Fruit fly (Drosophila melanogaster) whole organism, prepupa: Measurements from ENCODE around the gene Sfp24C1.

ENCODE experiments used
- Blimp-1 ChIP-seq: fragments of 200-800 bp; sonication (Bioruptor generic); optimal IDR thresholded peaks from 3 replicates; lab custom pipeline; 2017; ENCODE audit warnings: missing biosample characterization, missing genetic modification characterization, mild to moderate bottlenecking, moderate library complexity, missing genetic modification reagents
- CG10631 ChIP-seq: fragments of 200-800 bp; sonication (Bioruptor generic); optimal IDR thresholded peaks from 2 replicates; lab custom pipeline; 2016; ENCODE audit warnings: missing biosample characterization, missing genetic modification characterization
- CG10669 ChIP-seq: fragments of 200-800 bp; sonication (Bioruptor generic); optimal IDR thresholded peaks from 3 replicates; lab custom pipeline; 2018; ENCODE audit warnings: missing biosample characterization, mild to moderate bottlenecking, missing genetic modification characterization, moderate library complexity
- CG11294 ChIP-seq: fragments of 200-800 bp; sonication (Bioruptor generic); IDR thresholded peaks from 2 replicates; pipeline ENCODE4 v1.3.6; 2022; ENCODE audit warnings: missing biosample characterization, missing genetic modification characterization
- CG11762 ChIP-seq: fragments of 200-800 bp; sonication (Bioruptor generic); optimal IDR thresholded peaks from 3 replicates; lab custom pipeline; 2016; ENCODE audit warnings: missing biosample characterization, missing genetic modification characterization; ENCODE audit not compliant: insufficient read depth
- CG15336 ChIP-seq: fragments of 200-800 bp; sonication (Bioruptor generic); IDR thresholded peaks from 2 replicates; pipeline ENCODE4 v1.3.6; 2022; ENCODE audit warnings: missing biosample characterization, missing genetic modification characterization
- CG16779 ChIP-seq: fragments of 200-800 bp; sonication (Bioruptor generic); optimal IDR thresholded peaks from 3 replicates; lab custom pipeline; 2017; ENCODE audit warnings: missing biosample characterization, mild to moderate bottlenecking, missing genetic modification characterization
- CG3032 ChIP-seq: fragments of 200-800 bp; optimal IDR thresholded peaks from 2 replicates; lab custom pipeline; 2019; ENCODE audit warnings: missing biosample characterization, mild to moderate bottlenecking, missing genetic modification characterization, moderate library complexity
- CG31627 ChIP-seq: fragments of 200-800 bp; sonication (Bioruptor generic); optimal IDR thresholded peaks from 3 replicates; lab custom pipeline; 2016; ENCODE audit warnings: missing biosample characterization, missing genetic modification characterization
- CG32006 ChIP-seq: fragments of 200-800 bp; sonication (Bioruptor generic); optimal IDR thresholded peaks from 3 replicates; lab custom pipeline; 2017; ENCODE audit warnings: missing biosample characterization, mild to moderate bottlenecking, missing genetic modification characterization
- CG34406 ChIP-seq: fragments of 200-800 bp; sonication (Bioruptor generic); optimal IDR thresholded peaks from 3 replicates; lab custom pipeline; 2016; ENCODE audit warnings: missing biosample characterization, missing genetic modification characterization
- CG4318 ChIP-seq: fragments of 200-800 bp; sonication (Bioruptor generic); optimal IDR thresholded peaks from 3 replicates; lab custom pipeline; 2017; ENCODE audit warnings: missing biosample characterization, mild to moderate bottlenecking, missing genetic modification characterization
- CG6276 ChIP-seq: fragments of 200-800 bp; sonication (Bioruptor generic); optimal IDR thresholded peaks from 2 replicates; lab custom pipeline; 2017; ENCODE audit warnings: missing biosample characterization, mild to moderate bottlenecking, missing genetic modification characterization
- CG6792 ChIP-seq: fragments of 200-800 bp; sonication (Bioruptor generic); optimal IDR thresholded peaks from 3 replicates; lab custom pipeline; 2016; ENCODE audit warnings: missing biosample characterization, missing genetic modification characterization
- CG6854 ChIP-seq: fragments of 200-800 bp; sonication (Bioruptor generic); optimal IDR thresholded peaks from 2 replicates; lab custom pipeline; 2017; ENCODE audit warnings: missing biosample characterization, mild to moderate bottlenecking, missing genetic modification characterization
- CG7368 ChIP-seq: fragments of 200-800 bp; sonication (Bioruptor generic); optimal IDR thresholded peaks from 3 replicates; lab custom pipeline; 2016; ENCODE audit warnings: missing biosample characterization, missing genetic modification characterization
- CG8119 ChIP-seq: fragments of 200-800 bp; sonication (Bioruptor generic); IDR thresholded peaks from 3 replicates; pipeline ENCODE4 v1.3.6; 2022; ENCODE audit warnings: missing biosample characterization, missing genetic modification characterization
- CG8632 ChIP-seq: fragments of 200-800 bp; sonication (Bioruptor generic); optimal IDR thresholded peaks from 3 replicates; lab custom pipeline; 2016; ENCODE audit warnings: missing biosample characterization, missing genetic modification characterization
- CG9139 ChIP-seq: fragments of 200-800 bp; sonication (Bioruptor generic); optimal IDR thresholded peaks from 3 replicates; lab custom pipeline; 2017; ENCODE audit warnings: missing biosample characterization, mild to moderate bottlenecking, missing genetic modification characterization
- Eip75B ChIP-seq: fragments of 200-800 bp; sonication (Bioruptor generic); optimal IDR thresholded peaks from 3 replicates; lab custom pipeline; 2016; ENCODE audit warnings: missing biosample characterization, missing genetic modification characterization
- Eip78C ChIP-seq: fragments of 200-800 bp; sonication (Bioruptor generic); peaks from one replicate; lab custom pipeline; 2016; ENCODE audit warnings: missing biosample characterization, missing genetic modification characterization
- Eip93F ChIP-seq: fragments of 200-800 bp; sonication (Bioruptor generic); optimal IDR thresholded peaks from 2 replicates; lab custom pipeline; 2016; ENCODE audit warnings: missing biosample characterization, mild to moderate bottlenecking, missing genetic modification characterization
- Ets21C ChIP-seq: fragments of 200-800 bp; sonication (Bioruptor generic); optimal IDR thresholded peaks from 3 replicates; lab custom pipeline; 2016; ENCODE audit warnings: missing biosample characterization, missing genetic modification characterization
- Ets96B ChIP-seq: fragments of 200-800 bp; optimal IDR thresholded peaks from 2 replicates; lab custom pipeline; 2019; ENCODE audit warnings: missing biosample characterization, mild to moderate bottlenecking, missing genetic modification characterization, moderate library complexity
- Gug ChIP-seq: fragments of 200-800 bp; sonication (Bioruptor generic); IDR thresholded peaks from 2 replicates; pipeline ENCODE4 v1.3.6; 2022; ENCODE audit warnings: missing biosample characterization, missing genetic modification characterization
- Hr39 ChIP-seq: fragments of 200-800 bp; sonication (Bioruptor generic); optimal IDR thresholded peaks from 2 replicates; lab custom pipeline; 2016; ENCODE audit warnings: missing biosample characterization, missing genetic modification characterization
- Lpt ChIP-seq: fragments of 200-800 bp; sonication (Bioruptor generic); optimal IDR thresholded peaks from 3 replicates; lab custom pipeline; 2016; ENCODE audit warnings: missing biosample characterization, missing genetic modification characterization
- Met ChIP-seq: fragments of 200-800 bp; sonication (Bioruptor generic); optimal IDR thresholded peaks from 3 replicates; lab custom pipeline; 2016; ENCODE audit warnings: missing biosample characterization, missing genetic modification characterization
- OdsH ChIP-seq: fragments of 200-800 bp; sonication (Bioruptor generic); optimal IDR thresholded peaks from 3 replicates; lab custom pipeline; 2016; ENCODE audit warnings: missing biosample characterization, missing genetic modification characterization
- Smox ChIP-seq: fragments of 200-800 bp; sonication (Bioruptor generic); optimal IDR thresholded peaks from 3 replicates; lab custom pipeline; 2016; ENCODE audit warnings: missing biosample characterization, missing genetic modification characterization
- Sox102F ChIP-seq: fragments of 200-800 bp; sonication (Bioruptor generic); optimal IDR thresholded peaks from 2 replicates; lab custom pipeline; 2016; ENCODE audit warnings: missing biosample characterization, mild to moderate bottlenecking, missing genetic modification characterization
- Sox14 ChIP-seq: fragments of 200-800 bp; sonication (Bioruptor generic); optimal IDR thresholded peaks from 3 replicates; lab custom pipeline; 2016; ENCODE audit warnings: missing biosample characterization, missing genetic modification characterization
- Sox15 ChIP-seq: fragments of 200-800 bp; sonication (Bioruptor generic); optimal IDR thresholded peaks from 3 replicates; lab custom pipeline; 2016; ENCODE audit warnings: missing biosample characterization, missing genetic modification characterization
- achi ChIP-seq: fragments of 200-800 bp; sonication (Bioruptor generic); optimal IDR thresholded peaks from 3 replicates; lab custom pipeline; 2016; ENCODE audit warnings: missing biosample characterization, missing genetic modification characterization
- acj6 ChIP-seq: fragments of 200-800 bp; sonication (Bioruptor generic); optimal IDR thresholded peaks from 3 replicates; lab custom pipeline; 2016; ENCODE audit warnings: missing biosample characterization, missing genetic modification characterization
- cyc ChIP-seq: fragments of 200-800 bp; sonication (Bioruptor generic); optimal IDR thresholded peaks from 3 replicates; lab custom pipeline; 2016; ENCODE audit warnings: missing biosample characterization, missing genetic modification characterization
- dac ChIP-seq: fragments of 200-800 bp; sonication (Bioruptor generic); optimal IDR thresholded peaks from 2 replicates; lab custom pipeline; 2017; ENCODE audit warnings: missing biosample characterization, mild to moderate bottlenecking, missing genetic modification characterization
- dsx ChIP-seq: fragments of 200-800 bp; optimal IDR thresholded peaks from 3 replicates; lab custom pipeline; 2019; ENCODE audit warnings: missing biosample characterization, mild to moderate bottlenecking, missing genetic modification characterization, moderate library complexity; ENCODE audit not compliant: poor library complexity, severe bottlenecking
- eg ChIP-seq: fragments of 200-800 bp; sonication (Bioruptor generic); IDR thresholded peaks from 3 replicates; pipeline ENCODE4 v1.3.6; 2022; ENCODE audit warnings: missing biosample characterization, missing genetic modification characterization
- esn ChIP-seq: fragments of 200-800 bp; sonication (Bioruptor generic); optimal IDR thresholded peaks from 2 replicates; lab custom pipeline; 2016; ENCODE audit warnings: missing biosample characterization, mild to moderate bottlenecking, missing genetic modification characterization, moderate library complexity
- fd59A ChIP-seq: fragments of 200-800 bp; sonication (Bioruptor generic); optimal IDR thresholded peaks from 2 replicates; lab custom pipeline; 2017; ENCODE audit warnings: missing biosample characterization, mild to moderate bottlenecking, missing genetic modification characterization, missing genetic modification reagents
- fd85E ChIP-seq: fragments of 200-800 bp; sonication (Bioruptor generic); optimal IDR thresholded peaks from 3 replicates; lab custom pipeline; 2016; ENCODE audit warnings: missing biosample characterization, missing genetic modification characterization
- fkh ChIP-seq: fragments of 200-800 bp; sonication (Bioruptor generic); optimal IDR thresholded peaks from 3 replicates; lab custom pipeline; 2017; ENCODE audit warnings: missing biosample characterization, mild to moderate bottlenecking, missing genetic modification characterization, moderate library complexity
- lz ChIP-seq: fragments of 200-800 bp; sonication (Bioruptor generic); optimal IDR thresholded peaks from 3 replicates; lab custom pipeline; 2016; ENCODE audit warnings: missing biosample characterization, missing genetic modification characterization
- net ChIP-seq: fragments of 200-800 bp; sonication (Bioruptor generic); optimal IDR thresholded peaks from 3 replicates; lab custom pipeline; 2016; ENCODE audit warnings: missing biosample characterization, missing genetic modification characterization
- pdm3 ChIP-seq: fragments of 200-800 bp; sonication (Bioruptor generic); optimal IDR thresholded peaks from 3 replicates; lab custom pipeline; 2016; ENCODE audit warnings: missing biosample characterization, missing genetic modification characterization
- salr ChIP-seq, 2 experiments: fragments of 200-800 bp; sonication (Bioruptor generic); optimal IDR thresholded peaks; 3 replicates each; lab custom pipeline; 2016 to 2018; ENCODE audit warnings: missing biosample characterization in 2 of 2, missing genetic modification characterization in 2 of 2, mild to moderate bottlenecking in 1 of 2
- spab ChIP-seq: fragments of 200-800 bp; sonication (Bioruptor generic); optimal IDR thresholded peaks from 2 replicates; lab custom pipeline; 2017; ENCODE audit warnings: missing biosample characterization, mild to moderate bottlenecking, missing genetic modification characterization, missing genetic modification reagents
- ss ChIP-seq, 2 experiments: fragments of 200-800 bp; sonication (Bioruptor generic); optimal IDR thresholded peaks; 2 replicates in 1 of 2; 3 replicates in 1 of 2; lab custom pipeline; 2017 to 2018; ENCODE audit warnings: mild to moderate bottlenecking in 2 of 2, missing biosample characterization in 2 of 2, missing genetic modification characterization in 2 of 2, moderate library complexity in 1 of 2
- svp ChIP-seq: fragments of 200-800 bp; sonication (Bioruptor generic); peaks from one replicate; lab custom pipeline; 2016; ENCODE audit warnings: missing biosample characterization, missing genetic modification characterization
- topi ChIP-seq: fragments of 200-800 bp; sonication (Bioruptor generic); optimal IDR thresholded peaks from 3 replicates; lab custom pipeline; 2016; ENCODE audit warnings: missing biosample characterization, missing genetic modification characterization
- vri ChIP-seq: fragments of 200-800 bp; sonication (Bioruptor generic); optimal IDR thresholded peaks from 3 replicates; lab custom pipeline; 2016; ENCODE audit warnings: missing biosample characterization, mild to moderate bottlenecking, missing genetic modification characterization

The Sfp24C1 gene

dm6 chr2L:3703260-3703659 lies 2.8 kb downstream of the Sfp24C1 start, which contains the start of gene CG2816:
TSS of gene CG2816 (plus strand) at chr2L:3703659.
- peak; percentile 84 for TF ChIP-seq Ets21C
- TF ChIP-seq dsx: no peak
- TF ChIP-seq CG10631 (GFP tag; lab: Kevin White, UChicago): peak; percentile 76
- TF ChIP-seq cyc (GFP tag; lab: Kevin White, UChicago): peak; percentile 84
- TF ChIP-seq Sox14 (GFP tag; lab: Kevin White, UChicago): peak; percentile 88
- TF ChIP-seq fd59A (GFP tag; lab: Kevin White, UChicago): peak; percentile 40
- peak; percentile 76 for TF ChIP-seq topi
- TF ChIP-seq CG6854: no peak
- peak; percentile 83 for TF ChIP-seq Sox102F (GFP tag; lab: Kevin White, UChicago)
- peak; percentile 77 for TF ChIP-seq achi (GFP tag; lab: Kevin White, UChicago)
- peak; percentile 86 for TF ChIP-seq Met (GFP tag; lab: Kevin White, UChicago)
- TF ChIP-seq dac: peak; percentile 68
- peak; percentile 86 for TF ChIP-seq CG32006 (GFP tag; lab: Kevin White, UChicago)
- TF ChIP-seq lz (GFP tag; lab: Kevin White, UChicago): peak; percentile 88
- peak; percentile 21 for TF ChIP-seq spab (GFP tag; lab: Kevin White, UChicago)
- TF ChIP-seq Smox (GFP tag; lab: Kevin White, UChicago): peak; percentile 82
- no peak for TF ChIP-seq Eip93F
- peak; percentile 85 for TF ChIP-seq svp
- TF ChIP-seq esn (GFP tag; lab: Kevin White, UChicago): peak; percentile 88
- peak; percentile 67 for TF ChIP-seq CG34406 (GFP tag; lab: Kevin White, UChicago)
- TF ChIP-seq fkh (GFP tag; lab: Kevin White, UChicago): peak; percentile 11
- TF ChIP-seq pdm3 (GFP tag; lab: Kevin White, UChicago): peak; percentile 88
- peak; percentile 92 for TF ChIP-seq Hr39 (GFP tag; lab: Kevin White, UChicago)
- TF ChIP-seq Blimp-1 (GFP tag; lab: Kevin White, UChicago): peak; percentile 54
- peak; percentile 90 for TF ChIP-seq CG6276 (GFP tag; lab: Kevin White, UChicago)
- peak in 1 of 2 experiments; percentile 54 for TF ChIP-seq ss (GFP tag; optimal IDR thresholded peaks at IDR 0.05; lab: Kevin White, UChicago)
- peak; percentile 72 for TF ChIP-seq Eip75B (GFP tag; lab: Kevin White, UChicago)
- TF ChIP-seq Eip78C: peak; percentile 92
- no peak for TF ChIP-seq Ets96B
- TF ChIP-seq CG8119 (GFP tag; lab: Robert Waterston, UW): peak; percentile 95
- TF ChIP-seq CG4318: peak; percentile 67
- peak; percentile 90 for TF ChIP-seq Gug (GFP tag; lab: Robert Waterston, UW)
- TF ChIP-seq CG11762 (GFP tag; lab: Kevin White, UChicago): peak; percentile 70
- peak; percentile 81 for TF ChIP-seq CG6792
- TF ChIP-seq net (GFP tag; lab: Kevin White, UChicago): peak; percentile 85
- TF ChIP-seq CG16779 (tag; lab: Kevin White, UChicago): peak; percentile 56
- TF ChIP-seq CG31627: peak; percentile 89
- TF ChIP-seq CG11294 (GFP tag; lab: Robert Waterston, UW): peak; percentile 92
- no peak for TF ChIP-seq CG9139 (GFP tag; lab: Kevin White, UChicago)
- TF ChIP-seq CG15336: peak; percentile 93
- peak; percentile 80 for TF ChIP-seq CG7368 (GFP tag; lab: Kevin White, UChicago)
- peak; percentile 56 for TF ChIP-seq CG10669
- peak; percentile 50 for TF ChIP-seq CG8632 (GFP tag; lab: Kevin White, UChicago)
- peak; percentile 86 for TF ChIP-seq OdsH (GFP tag; lab: Kevin White, UChicago)
- TF ChIP-seq fd85E (GFP tag; lab: Kevin White, UChicago): peak; percentile 8
- peak; percentile 84 for TF ChIP-seq Lpt (GFP tag; lab: Kevin White, UChicago)
- TF ChIP-seq CG3032 (tag; lab: Kevin White, UChicago): no peak
- TF ChIP-seq eg: peak; percentile 97
- TF ChIP-seq Sox15 (GFP tag; lab: Kevin White, UChicago): peak; percentile 76
- peak; percentile 84 for TF ChIP-seq acj6 (GFP tag; lab: Kevin White, UChicago)
- peak; percentile 32 to 79 for TF ChIP-seq salr (GFP tag; optimal IDR thresholded peaks at IDR 0.05; lab: Kevin White, UChicago)
- TF ChIP-seq vri (GFP tag; lab: Kevin White, UChicago): peak; percentile 91
